Worm (Caenorhabditis elegans) whole organism, mixed stage, embryonic: ENCODE results near the gene selt-1.2.

Experiments
- M03D4.4 ChIP-seq: sonication (generic microtip); optimal IDR thresholded peaks from 2 replicates; lab custom pipeline; 2017; ENCODE audit warnings: mild to moderate bottlenecking, missing genetic modification characterization, missing compliant biosample characterization
- bed-3 ChIP-seq: fragments of 200-800 bp; sonication (Bioruptor generic); optimal IDR thresholded peaks from 3 replicates; lab custom pipeline; 2018; ENCODE audit warnings: mild to moderate bottlenecking, missing genetic modification characterization, moderate library complexity, missing compliant biosample characterization
- blmp-1 ChIP-seq: fragments of 150-350 bp; optimal IDR thresholded peaks from 2 replicates; lab custom pipeline; 2014; ENCODE audit warnings: missing biosample characterization, missing genetic modification characterization
- ceh-39 ChIP-seq: fragments of 150-350 bp; optimal IDR thresholded peaks from 2 replicates; lab custom pipeline; 2014; ENCODE audit warnings: missing biosample characterization, missing genetic modification characterization
- ceh-43 ChIP-seq: fragments of 200-800 bp; sonication (Bioruptor generic); optimal IDR thresholded peaks from 2 replicates; lab custom pipeline; 2018; ENCODE audit warnings: mild to moderate bottlenecking, missing genetic modification characterization, moderate library complexity, missing compliant biosample characterization
- ceh-83 ChIP-seq: fragments of 200-800 bp; sonication (Bioruptor generic); optimal IDR thresholded peaks from 2 replicates; lab custom pipeline; 2018; ENCODE audit warnings: mild to moderate bottlenecking, missing genetic modification characterization, missing compliant biosample characterization
- ces-1 ChIP-seq: fragments of 150-350 bp; optimal IDR thresholded peaks from 2 replicates; lab custom pipeline; 2014; ENCODE audit warnings: missing biosample characterization, missing genetic modification reagents, missing genetic modification characterization
- cnd-1 ChIP-seq: fragments of 200-800 bp; sonication (Bioruptor generic); optimal IDR thresholded peaks from 2 replicates; lab custom pipeline; 2018; ENCODE audit warnings: mild to moderate bottlenecking, missing genetic modification characterization, missing compliant biosample characterization
- drap-1 ChIP-seq: fragments of 200-800 bp; sonication (Bioruptor generic); optimal IDR thresholded peaks from 3 replicates; lab custom pipeline; 2018; ENCODE audit warnings: mild to moderate bottlenecking, missing genetic modification characterization, missing compliant biosample characterization
- flh-1 ChIP-seq: fragments of 200-800 bp; sonication (Bioruptor generic); optimal IDR thresholded peaks from 2 replicates; lab custom pipeline; 2018; ENCODE audit warnings: mild to moderate bottlenecking, missing genetic modification characterization, moderate library complexity, missing compliant biosample characterization
- ham-2 ChIP-seq: fragments of 200-800 bp; sonication (Bioruptor generic); optimal IDR thresholded peaks from 2 replicates; lab custom pipeline; 2018; ENCODE audit warnings: mild to moderate bottlenecking, missing genetic modification characterization, missing compliant biosample characterization
- hlh-1 ChIP-seq: fragments of 150-350 bp; optimal IDR thresholded peaks from 2 replicates; lab custom pipeline; 2014; ENCODE audit warnings: missing biosample characterization, missing genetic modification reagents, missing genetic modification characterization
- lin-13 ChIP-seq: fragments of 150-350 bp; optimal IDR thresholded peaks from 2 replicates; lab custom pipeline; 2014; ENCODE audit warnings: missing biosample characterization, missing genetic modification characterization
- lsy-2 ChIP-seq: fragments of 150-350 bp; optimal IDR thresholded peaks from 2 replicates; lab custom pipeline; 2014; ENCODE audit warnings: missing biosample characterization, missing genetic modification characterization
- mab-5 ChIP-seq: fragments of 150-350 bp; optimal IDR thresholded peaks from 2 replicates; lab custom pipeline; 2014; ENCODE audit warnings: missing biosample characterization, missing genetic modification characterization
- mep-1 ChIP-seq: fragments of 150-350 bp; optimal IDR thresholded peaks from 2 replicates; lab custom pipeline; 2017; ENCODE audit warnings: missing biosample characterization, missing genetic modification reagents, missing genetic modification characterization, inconsistent platforms
- mls-2 ChIP-seq: sonication (generic microtip); optimal IDR thresholded peaks from 2 replicates; lab custom pipeline; 2016; ENCODE audit warnings: mild to moderate bottlenecking, missing genetic modification characterization, moderate library complexity, missing compliant biosample characterization
- nhr-12 ChIP-seq: fragments of 150-350 bp; optimal IDR thresholded peaks from 2 replicates; lab custom pipeline; 2014; ENCODE audit warnings: missing biosample characterization, missing genetic modification characterization
- nhr-2 ChIP-seq: fragments of 150-350 bp; optimal IDR thresholded peaks from 2 replicates; lab custom pipeline; 2014; ENCODE audit warnings: missing biosample characterization, missing genetic modification characterization
- nhr-237 ChIP-seq: fragments of 150-350 bp; optimal IDR thresholded peaks from 2 replicates; lab custom pipeline; 2014; ENCODE audit warnings: missing biosample characterization, missing genetic modification characterization
- nhr-28 ChIP-seq: fragments of 150-350 bp; optimal IDR thresholded peaks from 2 replicates; lab custom pipeline; 2014; ENCODE audit warnings: missing biosample characterization, missing genetic modification characterization
- nhr-76 ChIP-seq: sonication (generic microtip); optimal IDR thresholded peaks from 2 replicates; lab custom pipeline; 2017; ENCODE audit warnings: missing biosample characterization, missing genetic modification characterization
- pha-4 ChIP-seq: fragments of 150-350 bp; optimal IDR thresholded peaks from 2 replicates; lab custom pipeline; 2018; ENCODE audit warnings: missing biosample characterization, missing genetic modification reagents, missing genetic modification characterization
- sem-2 ChIP-seq: fragments of 200-800 bp; sonication (Bioruptor generic); optimal IDR thresholded peaks from 2 replicates; lab custom pipeline; 2018; ENCODE audit warnings: mild to moderate bottlenecking, missing genetic modification characterization, missing compliant biosample characterization
- sptf-1 ChIP-seq: sonication (generic microtip); optimal IDR thresholded peaks from 2 replicates; lab custom pipeline; 2017; ENCODE audit warnings: mild to moderate bottlenecking, missing genetic modification characterization, moderate library complexity, missing compliant biosample characterization
- tbx-8 ChIP-seq: fragments of 200-800 bp; sonication (Bioruptor generic); optimal IDR thresholded peaks from 2 replicates; lab custom pipeline; 2018; ENCODE audit warnings: mild to moderate bottlenecking, missing genetic modification characterization, moderate library complexity, missing compliant biosample characterization
- unc-120 ChIP-seq: sonication (generic microtip); optimal IDR thresholded peaks from 2 replicates; lab custom pipeline; 2017; ENCODE audit warnings: missing genetic modification characterization, missing compliant biosample characterization; ENCODE audit not compliant: poor library complexity, severe bottlenecking
- unc-39 ChIP-seq: fragments of 150-350 bp; optimal IDR thresholded peaks from 2 replicates; lab custom pipeline; 2014; ENCODE audit warnings: missing biosample characterization, missing genetic modification characterization
- unc-62 ChIP-seq: fragments of 150-350 bp; optimal IDR thresholded peaks from 2 replicates; lab custom pipeline; 2014; ENCODE audit warnings: missing biosample characterization, missing genetic modification reagents, missing genetic modification characterization
- zip-8 ChIP-seq: fragments of 150-350 bp; optimal IDR thresholded peaks from 2 replicates; lab custom pipeline; 2014; ENCODE audit warnings: missing biosample characterization, missing genetic modification characterization
- ztf-11 ChIP-seq: fragments of 150-350 bp; optimal IDR thresholded peaks from 2 replicates; lab custom pipeline; 2014; ENCODE audit warnings: missing biosample characterization, missing genetic modification characterization

The selt-1.2 gene

DNA sequence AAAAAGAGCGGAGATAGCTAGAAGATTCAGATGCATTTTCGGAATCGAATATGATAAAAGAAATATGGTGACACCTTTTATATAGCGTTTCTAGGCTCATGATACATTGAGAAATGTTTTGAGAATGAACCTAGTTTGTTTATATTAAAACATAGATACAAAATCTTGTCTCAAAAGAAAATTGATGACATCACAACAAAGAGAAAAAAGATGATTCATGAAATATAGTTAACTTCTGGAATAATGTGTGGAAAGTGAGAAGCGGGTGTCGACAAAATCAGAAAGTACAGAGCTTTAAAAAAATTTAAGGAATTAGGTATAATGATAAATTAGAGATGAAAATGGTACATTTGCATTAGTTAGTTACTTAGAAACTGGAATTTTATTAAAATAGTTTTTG is 45.6 kb upstream of the selt-1.2 start, which contains the start of gene D1054.10:
TSS of gene D1054.10 (minus strand) at position 101 of the 400 bp plus-strand sequence.
- TF ChIP-seq ceh-43 (GFP tag; lab: Kevin White, UChicago) (no peak), mab-5 (tag; lab: Kevin White, UChicago) (no peak)

DNA sequence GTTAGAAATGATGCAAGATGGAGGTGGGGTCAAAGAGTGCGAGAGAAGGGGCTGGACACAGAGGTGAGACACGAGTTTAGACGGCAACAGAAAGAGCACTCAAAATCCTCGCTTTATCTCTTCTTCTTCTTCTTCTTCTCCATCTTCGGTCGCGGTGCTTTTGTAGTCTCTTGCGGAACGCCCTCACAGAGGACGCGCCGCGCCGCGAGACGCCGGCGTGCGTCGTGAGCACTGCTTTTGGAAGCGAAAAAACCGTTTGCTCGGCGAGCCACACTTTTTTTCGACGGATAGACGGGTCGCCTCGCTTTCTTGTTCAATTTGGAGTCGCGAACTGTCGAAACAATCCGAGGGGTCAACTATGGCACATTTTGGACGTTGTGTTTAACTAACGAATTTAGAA is 43.8 kb upstream of the selt-1.2 start, which contains the start of gene D1054.9:
TSS of gene D1054.9 (minus strand) at position 137 of the 400 bp plus-strand sequence.
- TF ChIP-seq lin-13 = no peak
- no peak for TF ChIP-seq mep-1 (tag; lab: Kevin White, UChicago)
- no peak for TF ChIP-seq flh-1 (GFP tag; lab: Kevin White, UChicago)
- no peak for TF ChIP-seq cnd-1 (tag; lab: Kevin White, UChicago)
- no peak for TF ChIP-seq ztf-11
- no peak for TF ChIP-seq ceh-43 (GFP tag; lab: Kevin White, UChicago)
- no peak for TF ChIP-seq nhr-237
- TF ChIP-seq nhr-12 (tag; lab: Kevin White, UChicago) = no peak
- TF ChIP-seq tbx-8 (GFP tag; lab: Kevin White, UChicago) = no peak
- no peak for TF ChIP-seq sem-2
- TF ChIP-seq ces-1 = no peak
- no peak for TF ChIP-seq blmp-1
- TF ChIP-seq ceh-83 (GFP tag; lab: Kevin White, UChicago) = no peak
- TF ChIP-seq unc-62 (GFP tag; lab: Kevin White, UChicago) = no peak
- TF ChIP-seq ceh-39 (tag; lab: Kevin White, UChicago) = no peak
- TF ChIP-seq bed-3 (GFP tag; lab: Kevin White, UChicago) = no peak

ce11 chrV:10784011-10784410 is 36.8 kb upstream of the selt-1.2 start, which contains the start of gene D1054.8:
D1054.8 (plus strand) TSS chrV:10784311.
- TF ChIP-seq mls-2 (no peak), ztf-11 (no peak), pha-4 (no peak), ceh-39 (tag; lab: Kevin White, UChicago) (no peak), bed-3 (GFP tag; lab: Kevin White, UChicago) (no peak), M03D4.4 (tag; lab: Kevin White, UChicago) (no peak), nhr-76 (no peak), lsy-2 (tag; lab: Kevin White, UChicago) (no peak)

ce11 chrV:10776528-10777055 is 29.4 kb upstream of the selt-1.2 start, which contains the start of gene D1054.5:
D1054.5 (minus strand) TSS chrV:10776578.
- no peak for TF ChIP-seq sptf-1
- TF ChIP-seq blmp-1 = no peak
- no peak for TF ChIP-seq nhr-76
- TF ChIP-seq nhr-237 = no peak
- TF ChIP-seq ztf-11 = no peak
- TF ChIP-seq hlh-1 (tag; lab: Kevin White, UChicago) = no peak
- no peak for TF ChIP-seq drap-1 (GFP tag; lab: Kevin White, UChicago)
- TF ChIP-seq mab-5 (tag; lab: Kevin White, UChicago) = no peak
- no peak for TF ChIP-seq mls-2
- no peak for TF ChIP-seq nhr-2 (tag; lab: Kevin White, UChicago)
- TF ChIP-seq sem-2 = no peak
- TF ChIP-seq ham-2 = no peak
- no peak for TF ChIP-seq M03D4.4 (tag; lab: Kevin White, UChicago)
- TF ChIP-seq mep-1 (tag; lab: Kevin White, UChicago) = no peak
- no peak for TF ChIP-seq ceh-43 (GFP tag; lab: Kevin White, UChicago)

DNA sequence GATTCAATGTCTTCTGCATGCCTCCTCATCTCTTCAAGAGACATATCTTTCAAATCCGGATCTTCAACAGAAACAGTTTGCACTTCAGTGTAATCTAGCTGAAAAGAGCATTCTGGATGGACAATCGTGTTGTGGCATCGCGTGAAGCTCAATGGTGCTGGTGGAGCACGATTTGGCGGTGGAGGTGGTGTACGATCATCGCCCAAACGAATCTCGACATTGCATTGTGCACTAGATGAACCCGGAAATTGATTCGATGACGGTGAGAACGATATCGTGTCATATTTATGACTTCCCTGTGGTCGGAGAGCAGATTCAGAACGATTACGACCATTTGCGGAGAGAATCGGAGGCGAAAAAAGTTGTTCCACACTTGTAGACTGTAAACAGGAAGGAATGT is 26.1 kb upstream of the selt-1.2 start:
- TF ChIP-seq mab-5 (tag; lab: Kevin White, UChicago) = no peak
- no peak for TF ChIP-seq unc-120
- TF ChIP-seq nhr-12 (tag; lab: Kevin White, UChicago) = no peak
- TF ChIP-seq M03D4.4 (tag; lab: Kevin White, UChicago) = no peak
- TF ChIP-seq ceh-43 (GFP tag; lab: Kevin White, UChicago) = no peak
- no peak for TF ChIP-seq unc-39 (tag; lab: Kevin White, UChicago)
- TF ChIP-seq pha-4 = no peak
- no peak for TF ChIP-seq ceh-39 (tag; lab: Kevin White, UChicago)
- TF ChIP-seq nhr-28 (tag; lab: Kevin White, UChicago) = no peak
- TF ChIP-seq blmp-1 = no peak
- TF ChIP-seq zip-8 (tag; lab: Kevin White, UChicago) = no peak
- TF ChIP-seq unc-62 (GFP tag; lab: Kevin White, UChicago) = no peak
- TF ChIP-seq lin-13 = no peak
